Fruit fly (Drosophila melanogaster) S2 (cell line): ENCODE data around the gene CG10317.

Source experiments
- CG8478 ChIP-seq: fragments of >200 bp; optimal IDR thresholded peaks from 2 replicates; lab custom pipeline; 2018
- CTCF ChIP-seq, 2 experiments: fragments of >200 bp; optimal IDR thresholded peaks; 2 replicates each; lab custom pipeline; 2018

- no peak for TF ChIP-seq CTCF (optimal IDR thresholded peaks at IDR 0.05; lab: Kevin White, UChicago)
- TF ChIP-seq CG8478 (lab: Kevin White, UChicago) = no peak
Measured at dm6 chr3R:16321538-16321937, 48.8 kb downstream of the CG10317 start, which contains the start of gene CG44044.
